Worm (Caenorhabditis elegans): Measurements from ENCODE around the gene D1025.1.

D1025.1 gene

DNA sequence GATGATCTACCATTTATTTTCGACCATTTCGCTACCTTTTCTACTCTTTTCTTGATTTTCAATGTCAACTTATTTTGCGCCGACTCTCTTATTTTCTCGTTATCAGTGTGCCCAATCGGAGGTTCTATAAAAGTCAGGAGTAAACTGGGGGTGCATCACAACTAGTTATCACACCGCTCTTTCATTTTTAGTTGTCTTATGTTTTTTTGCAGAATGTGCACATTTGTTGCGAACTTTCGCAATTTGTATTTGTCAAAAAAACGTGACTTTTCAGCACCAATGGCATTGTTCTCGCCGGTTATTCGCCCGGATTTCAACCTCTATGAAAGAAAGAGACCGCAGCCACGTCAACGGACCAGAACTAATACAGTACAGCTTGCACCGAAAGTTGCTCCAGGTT is 17.1 kb downstream of the D1025.1 start:
- no peak for TF ChIP-seq mdl-1 (tag; optimal IDR thresholded peaks at IDR 0.05)
- no peak for TF ChIP-seq ceh-16 (tag; optimal IDR thresholded peaks at IDR 0.05)
- peak; percentile 29 for TF ChIP-seq fos-1 (tag; optimal IDR thresholded peaks at IDR 0.05)
- TF ChIP-seq ama-1 (optimal IDR thresholded peaks at IDR 0.05), result no peak
- TF ChIP-seq mab-5 (tag; optimal IDR thresholded peaks at IDR 0.05), result no peak
- TF ChIP-seq Y55F3AM.14 (GFP tag; optimal IDR thresholded peaks at IDR 0.05), result no peak

DNA sequence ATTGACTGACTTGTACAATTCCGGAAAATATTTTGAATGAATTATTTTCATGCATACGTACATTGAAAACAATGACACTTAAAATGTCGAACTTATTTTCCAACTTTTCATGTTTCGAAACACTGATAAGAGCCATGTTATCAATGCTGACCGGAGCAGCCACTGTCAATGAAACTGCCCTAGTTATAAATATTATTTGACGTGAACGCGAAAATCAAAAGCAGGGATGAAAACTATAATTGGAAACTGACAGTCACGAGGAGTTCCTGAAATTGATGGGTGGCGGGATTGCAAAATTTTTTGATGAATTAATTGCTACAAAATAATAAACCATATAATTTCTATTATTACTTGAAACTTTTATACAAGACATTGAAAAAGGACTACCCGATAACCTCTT is 18.9 kb downstream of the D1025.1 start:
- TF ChIP-seq sma-9 (GFP tag; optimal IDR thresholded peaks at IDR 0.05), result peak; percentile 5
- no peak for TF ChIP-seq sma-9 (tag; optimal IDR thresholded peaks at IDR 0.05)
- no peak for TF ChIP-seq nhr-10 (tag; optimal IDR thresholded peaks at IDR 0.05)
- TF ChIP-seq alr-1 (tag; optimal IDR thresholded peaks at IDR 0.05), result no peak
- TF ChIP-seq gmeb-1 (tag; optimal IDR thresholded peaks at IDR 0.05), result peak; percentile 31
- TF ChIP-seq fos-1 (tag; optimal IDR thresholded peaks at IDR 0.05), result peak; percentile 51

DNA sequence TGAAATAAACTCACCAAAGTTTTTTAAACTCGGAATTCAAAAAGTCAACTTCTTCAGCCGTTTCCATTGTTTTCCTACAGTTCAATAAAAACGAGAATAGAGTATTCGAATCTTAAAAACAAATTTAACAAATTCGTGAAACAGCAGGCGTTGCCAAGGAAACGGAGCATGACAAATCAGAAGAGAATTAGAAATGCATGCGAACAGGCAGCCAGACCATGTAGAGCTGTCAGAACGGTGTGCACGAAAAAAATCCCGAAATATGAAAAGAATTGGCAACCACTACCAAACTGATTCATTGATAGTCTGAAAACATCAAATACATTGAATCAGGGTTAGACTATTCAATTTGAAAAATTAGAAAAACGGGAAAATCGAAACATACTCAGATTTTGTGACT is 21.4 kb downstream of the D1025.1 start, which contains the start of gene fbxa-81:
TSS of gene fbxa-81 (minus strand) at position 101 of the 400 bp plus-strand sequence.
- TF ChIP-seq ztf-4 (tag; optimal IDR thresholded peaks at IDR 0.05), result no peak

DNA sequence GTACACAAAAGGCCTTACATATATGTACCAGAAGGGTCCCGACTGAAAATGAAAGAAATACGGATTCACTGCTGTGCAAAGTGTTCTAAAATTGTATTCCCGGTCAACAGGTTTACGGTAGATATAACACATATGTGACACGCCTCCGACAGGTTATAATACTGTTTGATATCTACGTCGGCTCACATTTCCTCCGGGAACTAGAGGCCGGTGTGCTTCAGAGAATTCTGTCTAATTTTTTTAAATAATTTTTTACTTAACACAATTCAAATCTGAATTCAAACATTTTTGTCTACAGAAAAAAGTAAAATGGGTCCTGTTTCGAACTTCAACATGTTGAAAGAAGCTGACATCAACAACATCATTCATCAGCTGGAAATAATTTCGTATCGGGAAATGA is 22.7 kb downstream of the D1025.1 start, which contains the start of gene T24C2.3:
TSS of gene T24C2.3 (plus strand) at position 301 of the 400 bp plus-strand sequence.
- TF ChIP-seq crh-2 (tag; optimal IDR thresholded peaks at IDR 0.05), result no peak
- no peak for TF ChIP-seq fos-1 (tag; optimal IDR thresholded peaks at IDR 0.05)
- TF ChIP-seq ztf-1 (GFP tag; conservative IDR thresholded peaks at IDR 0.05), result no peak
- TF ChIP-seq nhr-129 (tag; optimal IDR thresholded peaks at IDR 0.05), result no peak
- no peak for TF ChIP-seq unc-62 (GFP tag; optimal IDR thresholded peaks at IDR 0.05)
- no peak for TF ChIP-seq ceh-16 (tag; optimal IDR thresholded peaks at IDR 0.05)
- no peak for TF ChIP-seq unc-55 (GFP tag; optimal IDR thresholded peaks at IDR 0.05)
- no peak for TF ChIP-seq blmp-1 (tag; optimal IDR thresholded peaks at IDR 0.05; ENCODE audit: insufficient read depth)
- TF ChIP-seq gmeb-1 (tag; optimal IDR thresholded peaks at IDR 0.05), result no peak
- no peak for TF ChIP-seq F13H6.1 (tag; optimal IDR thresholded peaks at IDR 0.05)
- no peak for TF ChIP-seq nhr-237 (tag; optimal IDR thresholded peaks at IDR 0.05)
- TF ChIP-seq mbf-1 (tag; optimal IDR thresholded peaks at IDR 0.05), result no peak
- TF ChIP-seq unc-39 (tag; optimal IDR thresholded peaks at IDR 0.05), result no peak
- no peak for TF ChIP-seq nhr-12 (tag; optimal IDR thresholded peaks at IDR 0.05)

DNA sequence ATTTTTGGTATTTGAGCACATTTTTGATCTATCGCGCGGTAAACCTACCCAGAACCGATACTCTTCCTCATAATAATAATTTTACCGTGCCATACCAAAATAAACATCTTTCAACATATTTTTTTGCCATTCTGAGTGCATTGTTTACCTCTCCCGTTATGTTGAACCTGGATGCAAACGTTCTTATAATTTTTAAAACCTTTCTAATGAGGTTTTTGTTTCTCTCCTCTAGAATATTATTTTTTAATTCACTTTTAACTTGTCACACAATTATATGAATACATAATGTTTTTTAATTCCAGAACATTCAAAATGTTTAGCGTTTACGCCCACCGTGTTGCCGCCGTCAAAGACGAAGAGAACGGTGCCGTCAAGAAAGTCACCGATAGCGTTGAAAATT is 25.0 kb downstream of the D1025.1 start, which contains the start of gene enri-2:
TSS of gene enri-2 (plus strand) at position 301 of the 400 bp plus-strand sequence.
- TF ChIP-seq sem-4 (tag; optimal IDR thresholded peaks at IDR 0.05) (no peak), C34F6.9 (tag; optimal IDR thresholded peaks at IDR 0.05) (no peak), sma-9 (GFP tag; optimal IDR thresholded peaks at IDR 0.05) (no peak), sma-9 (tag; optimal IDR thresholded peaks at IDR 0.05) (no peak), nhr-25 (tag; optimal IDR thresholded peaks at IDR 0.05) (no peak), mbf-1 (tag; optimal IDR thresholded peaks at IDR 0.05) (no peak), peb-1 (tag; optimal IDR thresholded peaks at IDR 0.05) (no peak), nhr-77 (tag; optimal IDR thresholded peaks at IDR 0.05) (no peak), aly-2 (tag; optimal IDR thresholded peaks at IDR 0.05) (no peak), unc-39 (tag; optimal IDR thresholded peaks at IDR 0.05) (no peak), ztf-4 (tag; optimal IDR thresholded peaks at IDR 0.05) (no peak), lin-11 (tag; optimal IDR thresholded peaks at IDR 0.05) (no peak)

DNA sequence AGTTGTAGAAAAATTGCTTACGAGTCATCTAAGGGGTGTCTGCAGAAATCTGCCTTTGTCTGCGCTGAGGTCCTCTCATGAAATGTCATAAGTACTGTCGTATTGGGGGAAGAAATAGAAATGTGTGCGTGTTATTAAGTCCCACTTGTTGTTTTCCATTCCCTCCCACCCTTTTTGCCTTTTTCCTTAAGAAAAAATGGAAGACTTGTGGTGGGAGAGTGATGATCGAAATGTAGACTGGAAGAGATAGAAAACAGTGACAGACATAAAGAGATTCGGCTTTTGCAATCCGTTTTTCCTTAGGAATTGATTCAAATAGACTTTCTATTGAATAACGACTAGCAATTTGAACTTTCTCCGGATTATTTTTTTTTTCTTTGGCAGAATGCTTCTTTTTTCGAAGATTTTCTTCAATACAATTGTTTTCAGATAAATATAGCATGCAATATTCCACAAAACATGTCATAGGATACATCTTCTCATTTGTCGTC is 29.2 kb downstream of the D1025.1 start, which contains the start of gene ram-5:
TSS of gene ram-5 (plus strand) at position 441 of the 491 bp plus-strand sequence.
- TF ChIP-seq unc-62 (GFP tag; optimal IDR thresholded peaks at IDR 0.05) (no peak), ztf-1 (GFP tag; conservative IDR thresholded peaks at IDR 0.05) (no peak), elt-1 (tag; optimal IDR thresholded peaks at IDR 0.05) (no peak), lin-13 (GFP tag; optimal IDR thresholded peaks at IDR 0.05) (no peak), sem-4 (tag; optimal IDR thresholded peaks at IDR 0.05) (no peak), aly-2 (tag; optimal IDR thresholded peaks at IDR 0.05) (no peak), nhr-237 (tag; optimal IDR thresholded peaks at IDR 0.05) (no peak), ztf-4 (tag; optimal IDR thresholded peaks at IDR 0.05) (no peak), gmeb-1 (tag; optimal IDR thresholded peaks at IDR 0.05) (no peak), fos-1 (tag; optimal IDR thresholded peaks at IDR 0.05) (no peak), sma-3 (GFP tag; optimal IDR thresholded peaks at IDR 0.05) (no peak), nhr-12 (tag; optimal IDR thresholded peaks at IDR 0.05) (no peak), nhr-6 (tag; optimal IDR thresholded peaks at IDR 0.05) (no peak), zag-1 (tag; optimal IDR thresholded peaks at IDR 0.05) (no peak), mbf-1 (tag; optimal IDR thresholded peaks at IDR 0.05) (no peak)

Data from whole organism, L2 larva.